Fruit fly (Drosophila melanogaster) whole organism: ENCODE results near the gene CG33630.

ENCODE experiments used
- CG8478 ChIP-seq: fragments of >200 bp; optimal IDR thresholded peaks from 2 replicates; lab custom pipeline; 2018; ENCODE audit warnings: inconsistent platforms
- EcR ChIP-seq, 2 experiments: fragments of >200 bp; optimal IDR thresholded peaks; 2 replicates each; lab custom pipeline; 2017; ENCODE audit warnings: missing biosample characterization in 2 of 2, missing genetic modification characterization in 2 of 2, missing genetic modification reagents in 2 of 2
- pan ChIP-seq: fragments of >200 bp; optimal IDR thresholded peaks from 2 replicates; lab custom pipeline; 2017
- psq ChIP-seq: fragments of >200 bp; optimal IDR thresholded peaks from 2 replicates; lab custom pipeline; 2017
- usp ChIP-seq: fragments of >200 bp; optimal IDR thresholded peaks from 2 replicates; lab custom pipeline; 2017; ENCODE audit warnings: missing biosample characterization, missing genetic modification characterization, mixed read lengths

dm6 chr3R:10063707-10064106 is 1.3 kb downstream of the CG33630 start, which contains the start of gene CG33631:
- TF ChIP-seq EcR (GFP tag; optimal IDR thresholded peaks at IDR 0.05; lab: Kevin White, UChicago) (no peak), CG8478 (lab: Kevin White, UChicago) (no peak), pan (no peak), usp (GFP tag; lab: Kevin White, UChicago) (no peak), psq (no peak)
